Worm (Caenorhabditis elegans): Measurements from ENCODE around the gene asg-2.

ce11 chrX:6808640-6809039 is 32.4 kb upstream of the asg-2 start:
- TF ChIP-seq aha-1 (tag; optimal IDR thresholded peaks at IDR 0.05) (no peak), lir-3 (tag; optimal IDR thresholded peaks at IDR 0.05; ENCODE audit: poor library complexity) (no peak), nhr-85 (tag) (no peak), aly-2 (tag; optimal IDR thresholded peaks at IDR 0.05) (no peak), nhr-237 (tag; optimal IDR thresholded peaks at IDR 0.05) (no peak), nhr-77 (tag; optimal IDR thresholded peaks at IDR 0.05) (no peak)
